Worm (Caenorhabditis elegans) whole organism, L4 larva: Measurements from ENCODE around the gene str-181.

Experiments used
- F37D6.2 ChIP-seq: sonication (generic microtip); optimal IDR thresholded peaks from 2 replicates; lab custom pipeline; 2016; ENCODE audit warnings: mild to moderate bottlenecking, missing genetic modification characterization, missing compliant biosample characterization
- R02D3.7 ChIP-seq: fragments of 150-350 bp; sonication (generic microtip); optimal IDR thresholded peaks from 3 replicates; lab custom pipeline; 2014; ENCODE audit warnings: missing biosample characterization, missing genetic modification characterization
- T20F7.1 ChIP-seq: fragments of 200-800 bp; sonication (Bioruptor generic); optimal IDR thresholded peaks from 2 replicates; lab custom pipeline; 2018; ENCODE audit warnings: mild to moderate bottlenecking, missing genetic modification characterization, missing compliant biosample characterization
- Y48G9A.11 ChIP-seq: fragments of 200-800 bp; sonication (Bioruptor generic); IDR thresholded peaks from 2 replicates; pipeline ENCODE4 v1.3.6; 2022; ENCODE audit warnings: missing genetic modification reagents, missing genetic modification characterization, missing compliant biosample characterization
- Y75B8A.6 ChIP-seq: fragments of 200-800 bp; sonication (Bioruptor generic); IDR thresholded peaks from 2 replicates; pipeline ENCODE4 v1.3.6; 2022; ENCODE audit warnings: missing genetic modification reagents, missing genetic modification characterization, missing compliant biosample characterization
- aha-1 ChIP-seq: fragments of 150-350 bp; peaks from one replicate; lab custom pipeline; 2014; ENCODE audit warnings: missing biosample characterization, missing genetic modification characterization
- ama-1 ChIP-seq: fragments of 150-350 bp; optimal IDR thresholded peaks from 2 replicates; lab custom pipeline; 2014; ENCODE audit warnings: inconsistent platforms, mixed read lengths
- arid-1 ChIP-seq: fragments of 200-800 bp; sonication (Bioruptor generic); conservative IDR thresholded peaks from 2 replicates; pipeline ENCODE4 v1.3.6; 2022; ENCODE audit warnings: missing genetic modification reagents, missing genetic modification characterization, missing compliant biosample characterization
- ceh-28 ChIP-seq: fragments of 150-350 bp; optimal IDR thresholded peaks from 2 replicates; lab custom pipeline; 2014; ENCODE audit warnings: missing biosample characterization, missing genetic modification reagents, missing genetic modification characterization
- ceh-32 ChIP-seq: sonication (generic microtip); optimal IDR thresholded peaks from 2 replicates; lab custom pipeline; 2016; ENCODE audit warnings: mild to moderate bottlenecking, missing genetic modification characterization, missing compliant biosample characterization; ENCODE audit not compliant: poor library complexity
- ceh-44 ChIP-seq: fragments of 200-800 bp; sonication (Bioruptor generic); IDR thresholded peaks from 2 replicates; pipeline ENCODE4 v1.3.6; 2022; ENCODE audit warnings: missing genetic modification reagents, missing genetic modification characterization, missing compliant biosample characterization
- ceh-82 ChIP-seq: sonication (generic microtip); optimal IDR thresholded peaks from 2 replicates; lab custom pipeline; 2017; ENCODE audit warnings: missing biosample characterization, missing genetic modification characterization
- ces-1 ChIP-seq: fragments of 150-350 bp; sonication (generic microtip); optimal IDR thresholded peaks from 4 replicates; lab custom pipeline; 2014; ENCODE audit warnings: missing biosample characterization, missing genetic modification reagents, missing genetic modification characterization
- daf-12 ChIP-seq: fragments of 150-350 bp; optimal IDR thresholded peaks from 2 replicates; lab custom pipeline; 2014; ENCODE audit warnings: missing biosample characterization, missing genetic modification reagents, missing genetic modification characterization
- daf-16 ChIP-seq, 3 experiments: sonication (generic microtip); optimal IDR thresholded peaks; 2 replicates each; lab custom pipeline; 2016 to 2017; ENCODE audit warnings: missing genetic modification characterization in 3 of 3, missing genetic modification reagents in 3 of 3, mild to moderate bottlenecking in 2 of 3, missing compliant biosample characterization in 2 of 3, missing biosample characterization in 1 of 3, moderate library complexity in 1 of 3
- daf-8 ChIP-seq: fragments of 200-800 bp; sonication (Bioruptor generic); IDR thresholded peaks from 2 replicates; pipeline ENCODE4 v1.3.6; 2022; ENCODE audit warnings: missing genetic modification characterization, missing compliant biosample characterization
- dmd-6 ChIP-seq: fragments of 200-800 bp; sonication (Bioruptor generic); IDR thresholded peaks from 2 replicates; pipeline ENCODE4 v1.3.6; 2022; ENCODE audit warnings: missing genetic modification reagents, missing genetic modification characterization, missing compliant biosample characterization
- egl-27 ChIP-seq: sonication (generic microtip); optimal IDR thresholded peaks from 3 replicates; lab custom pipeline; 2017; ENCODE audit warnings: missing biosample characterization, missing genetic modification reagents, missing genetic modification characterization
- egl-43 ChIP-seq: fragments of 200-800 bp; sonication (Bioruptor generic); IDR thresholded peaks from 2 replicates; pipeline ENCODE4 v1.3.6; 2022; ENCODE audit warnings: missing genetic modification reagents, missing genetic modification characterization, missing compliant biosample characterization
- hlh-30 ChIP-seq: sonication (generic microtip); optimal IDR thresholded peaks from 2 replicates; lab custom pipeline; 2017; ENCODE audit warnings: antibody characterized with exemption, mild to moderate bottlenecking, missing genetic modification characterization, missing compliant biosample characterization; ENCODE audit not compliant: insufficient read depth
- hmg-1.1 ChIP-seq: fragments of 200-800 bp; sonication (Bioruptor generic); IDR thresholded peaks from 2 replicates; pipeline ENCODE4 v1.3.6; 2022; ENCODE audit warnings: missing genetic modification reagents, missing genetic modification characterization, missing compliant biosample characterization
- jun-1 ChIP-seq: fragments of 150-350 bp; optimal IDR thresholded peaks from 2 replicates; lab custom pipeline; 2014; ENCODE audit warnings: missing biosample characterization, missing genetic modification reagents, missing genetic modification characterization
- lim-7 ChIP-seq: fragments of 200-800 bp; sonication (Bioruptor generic); IDR thresholded peaks from 2 replicates; pipeline ENCODE4 v1.3.6; 2022; ENCODE audit warnings: missing genetic modification characterization, missing compliant biosample characterization
- lin-1 ChIP-seq: fragments of 200-800 bp; sonication (Bioruptor generic); IDR thresholded peaks from 2 replicates; pipeline ENCODE4 v1.3.6; 2022; ENCODE audit warnings: missing genetic modification reagents, missing genetic modification characterization, missing compliant biosample characterization
- madf-5 ChIP-seq, 2 experiments: fragments of 200-800 bp; sonication (Bioruptor generic); IDR thresholded peaks; 2 replicates each; pipeline ENCODE4 v1.3.6; 2022; ENCODE audit warnings: missing compliant biosample characterization in 2 of 2, missing genetic modification characterization in 2 of 2
- madf-9 ChIP-seq: fragments of 200-800 bp; sonication (Bioruptor generic); conservative IDR thresholded peaks from 2 replicates; pipeline ENCODE4 v1.3.6; 2022; ENCODE audit warnings: missing genetic modification reagents, missing genetic modification characterization, missing compliant biosample characterization
- mdl-1 ChIP-seq, 2 experiments: fragments of 150-350 bp in 1 of 2; sonication (generic microtip) in 1 of 2; optimal IDR thresholded peaks; 2 replicates each; lab custom pipeline; 2014 to 2017; ENCODE audit warnings: missing biosample characterization in 2 of 2, missing genetic modification characterization in 2 of 2
- mdt-29 ChIP-seq: fragments of 200-800 bp; sonication (Bioruptor generic); IDR thresholded peaks from 2 replicates; pipeline ENCODE4 v1.3.6; 2022; ENCODE audit warnings: missing genetic modification reagents, missing genetic modification characterization, missing compliant biosample characterization
- mes-2 ChIP-seq: sonication (generic microtip); optimal IDR thresholded peaks from 2 replicates; lab custom pipeline; 2016; ENCODE audit warnings: missing genotype, mild to moderate bottlenecking, missing genetic modification characterization, missing compliant biosample characterization; ENCODE audit not compliant: poor library complexity, severe bottlenecking
- mxl-2 ChIP-seq: fragments of 200-800 bp; sonication (Bioruptor generic); conservative IDR thresholded peaks from 2 replicates; pipeline ENCODE4 v1.3.6; 2022; ENCODE audit warnings: missing genetic modification reagents, missing genetic modification characterization, missing compliant biosample characterization
- mxl-3 ChIP-seq: fragments of 200-800 bp; sonication (Bioruptor generic); optimal IDR thresholded peaks from 2 replicates; lab custom pipeline; 2018; ENCODE audit warnings: mild to moderate bottlenecking, missing genetic modification characterization, missing compliant biosample characterization
- nhr-102 ChIP-seq: sonication (generic microtip); optimal IDR thresholded peaks from 2 replicates; lab custom pipeline; 2016; ENCODE audit warnings: mild to moderate bottlenecking, missing genetic modification characterization, moderate library complexity, missing compliant biosample characterization
- nhr-111 ChIP-seq: fragments of 200-800 bp; sonication (Bioruptor generic); optimal IDR thresholded peaks from 2 replicates; lab custom pipeline; 2018; ENCODE audit warnings: mild to moderate bottlenecking, missing genetic modification characterization, missing compliant biosample characterization
- nhr-41 ChIP-seq: fragments of 200-800 bp; sonication (Bioruptor generic); IDR thresholded peaks from 2 replicates; pipeline ENCODE4 v1.3.6; 2022; ENCODE audit warnings: missing genetic modification reagents, missing genetic modification characterization, missing compliant biosample characterization
- nhr-42 ChIP-seq: fragments of 200-800 bp; sonication (Bioruptor generic); IDR thresholded peaks from 2 replicates; pipeline ENCODE4 v1.3.6; 2022; ENCODE audit warnings: missing genetic modification characterization, missing compliant biosample characterization
- nhr-76 ChIP-seq: fragments of 150-350 bp; optimal IDR thresholded peaks from 2 replicates; lab custom pipeline; 2014; ENCODE audit warnings: missing biosample characterization, missing genetic modification characterization
- nhr-77 ChIP-seq: fragments of 150-350 bp; optimal IDR thresholded peaks from 2 replicates; lab custom pipeline; 2014; ENCODE audit warnings: missing biosample characterization, missing genetic modification characterization
- pha-4 ChIP-seq, 2 experiments: fragments of 150-350 bp in 1 of 2; fragments of 200-800 bp in 1 of 2; sonication (Bioruptor generic) in 1 of 2; IDR thresholded peaks in 1 of 2; optimal IDR thresholded peaks in 1 of 2; 2 replicates each; pipeline versions ENCODE4 v1.3.6 to Lab custom; 2014 to 2022; ENCODE audit warnings: missing genetic modification characterization in 2 of 2, missing genetic modification reagents in 2 of 2, missing biosample characterization in 1 of 2, missing compliant biosample characterization in 1 of 2
- pqm-1 ChIP-seq: sonication (generic microtip); optimal IDR thresholded peaks from 2 replicates; lab custom pipeline; 2017; ENCODE audit warnings: missing biosample characterization, missing genetic modification characterization
- set-16 ChIP-seq: fragments of 200-800 bp; sonication (Bioruptor generic); IDR thresholded peaks from 2 replicates; pipeline ENCODE4 v1.3.6; 2022; ENCODE audit warnings: missing genetic modification reagents, missing genetic modification characterization, missing compliant biosample characterization
- skn-1 ChIP-seq: fragments of 150-350 bp; optimal IDR thresholded peaks from 2 replicates; lab custom pipeline; 2014; ENCODE audit warnings: missing biosample characterization, missing genetic modification characterization
- snpc-1.2 ChIP-seq: fragments of 200-800 bp; sonication (Bioruptor generic); IDR thresholded peaks from 2 replicates; pipeline ENCODE4 v1.3.6; 2022; ENCODE audit warnings: missing genetic modification reagents, missing genetic modification characterization, missing compliant biosample characterization
- spr-1 ChIP-seq: sonication (generic microtip); optimal IDR thresholded peaks from 2 replicates; lab custom pipeline; 2016; ENCODE audit warnings: mild to moderate bottlenecking, missing genetic modification characterization, missing compliant biosample characterization
- unc-130 ChIP-seq: sonication (generic microtip); optimal IDR thresholded peaks from 2 replicates; lab custom pipeline; 2016; ENCODE audit warnings: missing genetic modification reagents, missing genetic modification characterization, missing compliant biosample characterization
- vab-7 ChIP-seq: fragments of 200-800 bp; sonication (Bioruptor generic); IDR thresholded peaks from 2 replicates; pipeline ENCODE4 v1.3.6; 2022; ENCODE audit warnings: missing genetic modification reagents, missing genetic modification characterization, missing compliant biosample characterization
- zag-1 ChIP-seq: fragments of 150-350 bp; optimal IDR thresholded peaks from 2 replicates; lab custom pipeline; 2014; ENCODE audit warnings: missing biosample characterization, missing genetic modification characterization
- zfp-3 ChIP-seq: fragments of 200-800 bp; sonication (Bioruptor generic); conservative IDR thresholded peaks from 2 replicates; pipeline ENCODE4 v1.3.6; 2022; ENCODE audit warnings: missing genetic modification reagents, missing genetic modification characterization, missing compliant biosample characterization
- zip-2 ChIP-seq: fragments of 150-350 bp; optimal IDR thresholded peaks from 2 replicates; lab custom pipeline; 2014; ENCODE audit warnings: missing biosample characterization, missing genetic modification characterization
- ztf-11 ChIP-seq: fragments of 150-350 bp; optimal IDR thresholded peaks from 2 replicates; lab custom pipeline; 2014; ENCODE audit warnings: missing biosample characterization, missing genetic modification characterization
- ztf-7 ChIP-seq: fragments of 150-350 bp; optimal IDR thresholded peaks from 2 replicates; lab custom pipeline; 2014; ENCODE audit warnings: missing biosample characterization, missing genetic modification characterization

str-181 gene

DNA sequence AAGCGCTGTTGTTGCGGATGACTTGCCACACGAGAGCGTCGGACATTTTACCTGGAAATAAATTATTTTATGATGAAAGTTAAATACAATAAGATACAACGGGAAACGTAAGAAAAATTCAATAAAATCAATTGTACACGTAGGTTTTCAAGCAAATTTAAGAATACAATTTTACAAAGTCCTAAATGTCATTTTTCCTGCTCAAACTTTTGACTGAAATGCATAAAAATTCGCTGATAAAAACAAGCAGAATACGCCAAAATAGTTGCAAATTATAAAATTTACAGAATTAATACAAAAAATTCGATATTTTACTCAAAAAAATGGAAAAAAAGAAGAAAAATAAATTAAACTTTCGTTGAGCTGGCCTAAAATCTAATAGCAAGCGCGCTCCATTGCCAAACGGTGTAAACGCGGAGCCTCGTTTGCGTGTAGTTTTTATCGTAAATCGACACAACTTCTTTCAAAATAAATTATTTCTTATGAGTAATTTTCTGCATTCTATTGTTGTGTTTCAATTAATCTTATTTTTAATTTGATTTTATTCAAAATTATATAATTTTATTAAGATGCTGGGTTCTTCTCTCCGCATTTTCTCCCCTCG is 9.6 kb upstream of the str-181 start, which contains the start of the genes rpl-28 and mrpl-49 (continued):
- TF ChIP-seq ztf-11 (tag; lab: Kevin White, UChicago) = no peak
- TF ChIP-seq nhr-41 (GFP tag; lab: Robert Waterston, UW) = no peak
- TF ChIP-seq set-16 = no peak
- no peak; the same call in 1 of the 2 replicates for TF ChIP-seq hmg-1.1 (GFP tag; lab: Robert Waterston, UW)
- no peak for TF ChIP-seq nhr-76
- no peak for TF ChIP-seq mdt-29
- TF ChIP-seq unc-130 (GFP tag; lab: Kevin White, UChicago) = no peak
- TF ChIP-seq nhr-42 (GFP tag; lab: Robert Waterston, UW) = 0 out of 2 replicates have a peak, but pooled peaks have one; percentile 57
- TF ChIP-seq egl-43 (GFP tag; lab: Robert Waterston, UW) = no peak
- TF ChIP-seq egl-27 (tag; lab: Kevin White, UChicago) = no peak
- no peak for TF ChIP-seq spr-1
- TF ChIP-seq daf-8 (GFP tag; lab: Robert Waterston, UW) = no peak
- 0 out of 2 replicates have a peak, but pooled peaks have one; percentile 26 for TF ChIP-seq madf-9 (GFP tag; lab: Robert Waterston, UW)
- TF ChIP-seq zfp-3 (GFP tag; lab: Robert Waterston, UW) = no peak
- peak; percentile 76 for TF ChIP-seq hlh-30 (tag; lab: Kevin White, UChicago)
- TF ChIP-seq ceh-44 (GFP tag; lab: Robert Waterston, UW) = no peak
- TF ChIP-seq nhr-111 (GFP tag; lab: Kevin White, UChicago) = no peak
- TF ChIP-seq nhr-102 (tag; lab: Kevin White, UChicago) = peak; percentile 54
- no peak for TF ChIP-seq zip-2 (tag; lab: Kevin White, UChicago)
- TF ChIP-seq snpc-1.2 (GFP tag; lab: Robert Waterston, UW) = no peak
- peak; percentile 17 for TF ChIP-seq ama-1 (lab: Kevin White, UChicago)
- no peak for TF ChIP-seq ces-1 (GFP tag; lab: Kevin White, UChicago)
- TF ChIP-seq madf-5 (GFP tag; IDR thresholded peaks at IDR 0.05; lab: Robert Waterston, UW) = no peak
- no peak for TF ChIP-seq mxl-3 (GFP tag; lab: Kevin White, UChicago)
- TF ChIP-seq arid-1 = no peak
- no peak for TF ChIP-seq ceh-82 (tag; lab: Kevin White, UChicago)
- peak; percentile 67 for TF ChIP-seq dmd-6 (GFP tag; lab: Robert Waterston, UW)
- TF ChIP-seq aha-1 (tag; lab: Kevin White, UChicago) = peak; percentile 46
- TF ChIP-seq daf-12 (tag; lab: Kevin White, UChicago) = no peak
- no peak for TF ChIP-seq lim-7 (GFP tag; lab: Robert Waterston, UW)
- peak; percentile 79 for TF ChIP-seq R02D3.7
- no peak for TF ChIP-seq pha-4 (GFP tag; IDR thresholded peaks at IDR 0.05; lab: Robert Waterston, UW)
- no peak for TF ChIP-seq pha-4 (tag; optimal IDR thresholded peaks at IDR 0.05; lab: Kevin White, UChicago)
- TF ChIP-seq F37D6.2 = peak; percentile 22
- TF ChIP-seq vab-7 (GFP tag; lab: Robert Waterston, UW) = 0 out of 2 replicates have a peak, but pooled peaks have one; percentile 6
- no peak for TF ChIP-seq ztf-7 (tag; lab: Kevin White, UChicago)
- TF ChIP-seq nhr-77 (tag; lab: Kevin White, UChicago) = peak; percentile 96
- TF ChIP-seq mdl-1 (tag; optimal IDR thresholded peaks at IDR 0.05; lab: Kevin White, UChicago) = peak in 1 of 2 experiments; percentile 20
- no peak for TF ChIP-seq mes-2 (tag; lab: Kevin White, UChicago)
- no peak for TF ChIP-seq lin-1
- no peak for TF ChIP-seq jun-1
- no peak for TF ChIP-seq daf-16 (GFP tag; optimal IDR thresholded peaks at IDR 0.05; lab: Kevin White, UChicago)
- TF ChIP-seq daf-16 (tag; optimal IDR thresholded peaks at IDR 0.05; lab: Kevin White, UChicago) = peak; percentile 57
- peak; percentile 42 for TF ChIP-seq pqm-1
- TF ChIP-seq ceh-28 (tag; lab: Kevin White, UChicago) = no peak
- peak; percentile 99 for TF ChIP-seq Y48G9A.11 (GFP tag; lab: Robert Waterston, UW)
- TF ChIP-seq zag-1 = no peak
- no peak for TF ChIP-seq skn-1 (tag; lab: Kevin White, UChicago)
- no peak for TF ChIP-seq ceh-32
- no peak for TF ChIP-seq mxl-2 (GFP tag; lab: Robert Waterston, UW)
- TF ChIP-seq Y75B8A.6 = no peak
- TF ChIP-seq T20F7.1 (GFP tag; lab: Kevin White, UChicago) = peak; percentile 99
